Fruit fly (Drosophila melanogaster) whole organism, pupa: ENCODE data around the gene eIF4G2.
"Not testable (repeated sequence)": the region's sequence is repeated elsewhere in the genome, so short reads cannot be mapped to it uniquely, and the experiment has no call there.

ENCODE experiments used
- CG10348 ChIP-seq: fragments of 200-800 bp; sonication (Bioruptor generic); IDR thresholded peaks from 2 replicates; pipeline ENCODE4 v1.3.6; 2022; ENCODE audit warnings: missing biosample characterization, missing genetic modification characterization
- CG12605 ChIP-seq: fragments of 200-800 bp; sonication (Bioruptor generic); IDR thresholded peaks from 2 replicates; pipeline ENCODE4 v1.3.6; 2022; ENCODE audit warnings: missing biosample characterization, missing genetic modification characterization
- CG15710 ChIP-seq: fragments of 200-800 bp; sonication (Bioruptor generic); optimal IDR thresholded peaks from 2 replicates; lab custom pipeline; 2018; ENCODE audit warnings: missing biosample characterization, mild to moderate bottlenecking, missing genetic modification characterization, moderate library complexity
- CG17806 ChIP-seq: fragments of 200-800 bp; sonication (Bioruptor generic); optimal IDR thresholded peaks from 2 replicates; lab custom pipeline; 2018; ENCODE audit warnings: missing biosample characterization, mild to moderate bottlenecking, missing genetic modification characterization, moderate library complexity
- CG32121 ChIP-seq: fragments of 200-800 bp; sonication (Bioruptor generic); IDR thresholded peaks from 2 replicates; pipeline ENCODE4 v1.3.6; 2022; ENCODE audit warnings: missing biosample characterization, missing genetic modification characterization
- CG34367 ChIP-seq: fragments of 200-800 bp; sonication (Bioruptor generic); optimal IDR thresholded peaks from 2 replicates; lab custom pipeline; 2018; ENCODE audit warnings: missing biosample characterization, mild to moderate bottlenecking, missing genetic modification characterization
- CG4496 ChIP-seq: fragments of 200-800 bp; sonication (Bioruptor generic); IDR thresholded peaks from 3 replicates; pipeline ENCODE4 v1.3.6; 2022; ENCODE audit warnings: missing biosample characterization, missing genetic modification characterization
- CG8159 ChIP-seq: fragments of 200-800 bp; sonication (Bioruptor generic); optimal IDR thresholded peaks from 3 replicates; lab custom pipeline; 2018; ENCODE audit warnings: missing biosample characterization, mild to moderate bottlenecking, missing genetic modification characterization, moderate library complexity
- EcR ChIP-seq: fragments of 200-800 bp; sonication (Bioruptor generic); optimal IDR thresholded peaks from 3 replicates; lab custom pipeline; 2019; ENCODE audit warnings: missing biosample characterization, missing genetic modification characterization, mild to moderate bottlenecking, moderate library complexity, missing genetic modification reagents
- Pif1B ChIP-seq: fragments of 200-800 bp; sonication (Bioruptor generic); optimal IDR thresholded peaks from 3 replicates; lab custom pipeline; 2016; ENCODE audit warnings: missing biosample characterization, missing genetic modification characterization
- Snoo ChIP-seq: fragments of 200-800 bp; sonication (Bioruptor generic); optimal IDR thresholded peaks from 3 replicates; lab custom pipeline; 2017; ENCODE audit warnings: missing biosample characterization, mild to moderate bottlenecking, missing genetic modification characterization, inconsistent platforms
- rn ChIP-seq: fragments of 200-800 bp; sonication (Bioruptor generic); IDR thresholded peaks from 2 replicates; pipeline ENCODE4 v1.3.6; 2022; ENCODE audit warnings: missing biosample characterization, missing genetic modification characterization

DNA sequence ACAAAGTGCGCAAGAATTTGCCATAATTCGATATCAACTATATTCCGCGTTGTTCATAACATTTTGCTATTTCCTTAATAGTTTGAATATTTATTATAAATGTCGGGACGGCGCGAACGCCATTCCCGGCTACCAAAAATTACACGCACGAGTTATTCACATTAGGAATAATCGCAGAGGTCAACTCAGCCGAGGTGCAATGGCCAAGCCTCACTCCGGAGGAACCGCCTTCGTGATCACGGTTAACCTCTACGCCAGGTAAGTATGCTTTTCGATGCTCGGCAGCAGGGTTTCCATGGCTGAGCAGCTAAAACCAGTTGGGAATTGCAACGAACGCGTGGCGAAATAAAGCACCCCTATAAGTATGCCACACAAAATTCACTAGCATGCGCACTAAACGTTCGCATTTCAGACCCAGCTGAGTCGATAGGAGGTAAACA is 40.3 kb upstream of the eIF4G2 start:
- TF ChIP-seq Pif1B (GFP tag; lab: Kevin White, UChicago): peak; percentile 17
- TF ChIP-seq Snoo (tag; lab: Kevin White, UChicago): peak; percentile 3
- not testable (repeated sequence) for TF ChIP-seq CG34367; rn; CG10348 (GFP tag; lab: Robert Waterston, UW); CG17806 (tag; lab: Kevin White, UChicago); CG15710 (tag; lab: Kevin White, UChicago); CG8159 (tag; lab: Kevin White, UChicago)
- TF ChIP-seq CG12605: 0 out of 2 replicates have a peak, but pooled peaks have one; percentile 42
- peak; percentile 72 for TF ChIP-seq CG4496
- TF ChIP-seq CG32121 (GFP tag; lab: Robert Waterston, UW): peak; percentile 73
- peak; percentile 68 for TF ChIP-seq EcR
